Worm (Caenorhabditis elegans) whole organism, early embryonic: ENCODE data around the gene ref-2.

Experiments
- B0310.2 ChIP-seq: sonication (generic microtip); optimal IDR thresholded peaks from 2 replicates; lab custom pipeline; 2016; ENCODE audit warnings: mild to moderate bottlenecking, missing genetic modification characterization, missing compliant biosample characterization
- F13C5.2 ChIP-seq: sonication (generic microtip); optimal IDR thresholded peaks from 2 replicates; lab custom pipeline; 2017; ENCODE audit warnings: mild to moderate bottlenecking, missing genetic modification characterization, inconsistent platforms, missing compliant biosample characterization
- ama-1 ChIP-seq: fragments of 150-350 bp; optimal IDR thresholded peaks from 2 replicates; lab custom pipeline; 2014
- ceh-13 ChIP-seq: fragments of 200-800 bp; sonication (Bioruptor generic); optimal IDR thresholded peaks from 2 replicates; lab custom pipeline; 2018; ENCODE audit warnings: mild to moderate bottlenecking, missing genetic modification characterization, missing compliant biosample characterization
- ceh-36 ChIP-seq: sonication (generic microtip); optimal IDR thresholded peaks from 2 replicates; lab custom pipeline; 2016; ENCODE audit warnings: missing genetic modification characterization, inconsistent platforms, missing compliant biosample characterization
- ets-7 ChIP-seq: sonication (generic microtip); optimal IDR thresholded peaks from 2 replicates; lab custom pipeline; 2016; ENCODE audit warnings: missing genotype, missing genetic modification characterization, missing compliant biosample characterization
- flt-1 ChIP-seq: fragments of 200-800 bp; sonication (Bioruptor generic); IDR thresholded peaks from 2 replicates; pipeline ENCODE4 v1.3.6; 2022; ENCODE audit warnings: missing genetic modification characterization, missing compliant biosample characterization
- hmbx-1 ChIP-seq: sonication (generic microtip); optimal IDR thresholded peaks from 2 replicates; lab custom pipeline; 2016; ENCODE audit warnings: mild to moderate bottlenecking, missing genetic modification characterization, missing compliant biosample characterization
- hmg-4 ChIP-seq: fragments of 200-800 bp; sonication (Bioruptor generic); optimal IDR thresholded peaks from 2 replicates; lab custom pipeline; 2018; ENCODE audit warnings: mild to moderate bottlenecking, missing genetic modification characterization, missing compliant biosample characterization
- hnd-1 ChIP-seq: sonication (generic microtip); optimal IDR thresholded peaks from 2 replicates; lab custom pipeline; 2016; ENCODE audit warnings: missing genetic modification characterization, missing compliant biosample characterization
- pes-1 ChIP-seq: fragments of 200-800 bp; sonication (Bioruptor generic); IDR thresholded peaks from 2 replicates; pipeline ENCODE4 v1.3.6; 2022; ENCODE audit warnings: missing genetic modification reagents, missing genetic modification characterization, missing compliant biosample characterization
- scrt-1 ChIP-seq: fragments of 200-800 bp; sonication (Bioruptor generic); IDR thresholded peaks from 2 replicates; pipeline ENCODE4 v1.3.6; 2022; ENCODE audit warnings: missing genetic modification characterization, missing compliant biosample characterization
- tra-4 ChIP-seq: sonication (generic microtip); optimal IDR thresholded peaks from 2 replicates; lab custom pipeline; 2017; ENCODE audit warnings: missing genetic modification characterization, missing compliant biosample characterization

ce11 chrX:7726351-7726750 is 17.7 kb upstream of the ref-2 start:
- no peak for TF ChIP-seq hnd-1 (tag; lab: Kevin White, UChicago)
- TF ChIP-seq scrt-1: no peak
- no peak for TF ChIP-seq ceh-36 (tag; lab: Kevin White, UChicago)
- TF ChIP-seq hmbx-1: no peak
- no peak for TF ChIP-seq F13C5.2 (tag; lab: Kevin White, UChicago)
- no peak for TF ChIP-seq ets-7
- TF ChIP-seq B0310.2 (tag; lab: Kevin White, UChicago): no peak
- TF ChIP-seq ama-1: no peak
- TF ChIP-seq flt-1 (GFP tag; lab: Robert Waterston, UW): no peak
- no peak for TF ChIP-seq ceh-13 (GFP tag; lab: Kevin White, UChicago)
- TF ChIP-seq tra-4 (tag; lab: Kevin White, UChicago): no peak
- no peak for TF ChIP-seq pes-1
- no peak for TF ChIP-seq hmg-4 (GFP tag; lab: Kevin White, UChicago)
